Fruit fly (Drosophila melanogaster) whole organism, adult: Measurements from ENCODE around the gene CG12590.

ENCODE experiments used
- CG11617 ChIP-seq: fragments of 200-800 bp; sonication (Bioruptor generic); optimal IDR thresholded peaks from 2 replicates; lab custom pipeline; 2017; ENCODE audit warnings: mild to moderate bottlenecking, missing biosample characterization, missing genetic modification reagents, missing genetic modification characterization
- CG12768 ChIP-seq: fragments of 200-800 bp; sonication (Bioruptor generic); optimal IDR thresholded peaks from 2 replicates; lab custom pipeline; 2017; ENCODE audit warnings: missing biosample characterization, missing genetic modification characterization, mild to moderate bottlenecking, moderate library complexity, missing genetic modification reagents
- CG14711 ChIP-seq: fragments of 200-800 bp; sonication (Bioruptor generic); optimal IDR thresholded peaks from 2 replicates; lab custom pipeline; 2018; ENCODE audit warnings: missing biosample characterization, mild to moderate bottlenecking, missing genetic modification characterization, moderate library complexity
- CG1620 ChIP-seq: fragments of 200-800 bp; sonication (Bioruptor generic); optimal IDR thresholded peaks from 2 replicates; lab custom pipeline; 2016; ENCODE audit warnings: missing biosample characterization, missing genetic modification characterization
- CG33017 ChIP-seq: fragments of 200-800 bp; sonication (Bioruptor generic); optimal IDR thresholded peaks from 2 replicates; lab custom pipeline; 2018; ENCODE audit warnings: missing biosample characterization, mild to moderate bottlenecking, missing genetic modification characterization, moderate library complexity
- CG5204 ChIP-seq: fragments of 200-800 bp; sonication (Bioruptor generic); optimal IDR thresholded peaks from 2 replicates; lab custom pipeline; 2016; ENCODE audit warnings: missing biosample characterization, missing genetic modification characterization
- CG7045 ChIP-seq: fragments of 200-800 bp; sonication (Bioruptor generic); optimal IDR thresholded peaks from 2 replicates; lab custom pipeline; 2017; ENCODE audit warnings: missing biosample characterization, mild to moderate bottlenecking, missing genetic modification characterization
- CG7101 ChIP-seq: fragments of 200-800 bp; sonication (Bioruptor generic); optimal IDR thresholded peaks from 2 replicates; lab custom pipeline; 2018; ENCODE audit warnings: missing biosample characterization, mild to moderate bottlenecking, missing genetic modification characterization, moderate library complexity
- Clk ChIP-seq: fragments of 200-800 bp; sonication (Bioruptor generic); optimal IDR thresholded peaks from 2 replicates; lab custom pipeline; 2017; ENCODE audit warnings: missing biosample characterization, missing genetic modification characterization
- Crg-1 ChIP-seq: fragments of 200-800 bp; sonication (Bioruptor generic); optimal IDR thresholded peaks from 2 replicates; lab custom pipeline; 2016; ENCODE audit warnings: missing biosample characterization, missing genetic modification characterization
- Hr96 ChIP-seq: fragments of 200-800 bp; sonication (Bioruptor generic); optimal IDR thresholded peaks from 2 replicates; lab custom pipeline; 2016; ENCODE audit warnings: missing biosample characterization, missing genetic modification characterization
- Mnt ChIP-seq: fragments of 200-800 bp; sonication (Bioruptor generic); optimal IDR thresholded peaks from 2 replicates; lab custom pipeline; 2016; ENCODE audit warnings: missing biosample characterization, mild to moderate bottlenecking, missing genetic modification characterization
- bab1 ChIP-seq: fragments of 200-800 bp; sonication (Bioruptor generic); optimal IDR thresholded peaks from 3 replicates; lab custom pipeline; 2019; ENCODE audit warnings: missing biosample characterization, mild to moderate bottlenecking, missing genetic modification characterization, moderate library complexity
- cic ChIP-seq: fragments of 200-800 bp; sonication (Bioruptor generic); optimal IDR thresholded peaks from 2 replicates; lab custom pipeline; 2017; ENCODE audit warnings: missing biosample characterization, mild to moderate bottlenecking, missing genetic modification characterization, moderate library complexity
- cnc ChIP-seq, 2 experiments: fragments of >200 bp; optimal IDR thresholded peaks; 2 replicates each; lab custom pipeline; 2017
- kay ChIP-seq: fragments of 200-800 bp; sonication (Bioruptor generic); peaks from one replicate; lab custom pipeline; 2016; ENCODE audit warnings: missing biosample characterization, missing genetic modification characterization, borderline replicate concordance
- ovo ChIP-seq: fragments of 200-800 bp; sonication (Bioruptor generic); optimal IDR thresholded peaks from 2 replicates; lab custom pipeline; 2016; ENCODE audit warnings: missing biosample characterization, missing genetic modification characterization
- pad ChIP-seq: fragments of 200-800 bp; sonication (Bioruptor generic); optimal IDR thresholded peaks from 3 replicates; lab custom pipeline; 2017; ENCODE audit warnings: missing biosample characterization, missing genetic modification characterization, mild to moderate bottlenecking, moderate library complexity, missing genetic modification reagents
- tj ChIP-seq: fragments of 200-800 bp; sonication (Bioruptor generic); optimal IDR thresholded peaks from 3 replicates; lab custom pipeline; 2017; ENCODE audit warnings: missing biosample characterization, mild to moderate bottlenecking, missing genetic modification characterization, moderate library complexity
- toe ChIP-seq: fragments of 200-800 bp; sonication (Bioruptor generic); optimal IDR thresholded peaks from 2 replicates; lab custom pipeline; 2016; ENCODE audit warnings: missing biosample characterization, missing genetic modification characterization

CG12590 gene

dm6 chr3R:5207277-5208114 lies 48.1 kb downstream of the CG12590 start:
- no peak for TF ChIP-seq tj
- TF ChIP-seq CG33017 (tag; lab: Kevin White, UChicago): no peak
- TF ChIP-seq cnc (optimal IDR thresholded peaks at IDR 0.05; lab: Kevin White, UChicago): no peak
- TF ChIP-seq Clk (GFP tag; lab: Kevin White, UChicago): no peak
- no peak for TF ChIP-seq pad (GFP tag; lab: Kevin White, UChicago)
- no peak for TF ChIP-seq kay (GFP tag; lab: Kevin White, UChicago)
- TF ChIP-seq CG1620 (GFP tag; lab: Kevin White, UChicago): no peak
- TF ChIP-seq CG11617 (GFP tag; lab: Kevin White, UChicago): no peak
- TF ChIP-seq ovo (GFP tag; lab: Kevin White, UChicago): no peak
- TF ChIP-seq Crg-1 (GFP tag; lab: Kevin White, UChicago): no peak
- no peak for TF ChIP-seq CG14711 (tag; lab: Kevin White, UChicago)
- no peak for TF ChIP-seq CG7101 (tag; lab: Kevin White, UChicago)
- TF ChIP-seq Hr96 (GFP tag; lab: Kevin White, UChicago): no peak
- no peak for TF ChIP-seq bab1 (GFP tag; lab: Kevin White, UChicago)
- TF ChIP-seq CG5204 (GFP tag; lab: Kevin White, UChicago): no peak
- no peak for TF ChIP-seq cic (GFP tag; lab: Kevin White, UChicago)
- TF ChIP-seq CG12768 (GFP tag; lab: Kevin White, UChicago): no peak

- TF ChIP-seq CG7101 (tag; lab: Kevin White, UChicago): no peak
- TF ChIP-seq Hr96 (GFP tag; lab: Kevin White, UChicago): no peak
- TF ChIP-seq bab1 (GFP tag; lab: Kevin White, UChicago): no peak
- TF ChIP-seq CG7045: no peak
- TF ChIP-seq CG14711 (tag; lab: Kevin White, UChicago): no peak
- TF ChIP-seq Crg-1 (GFP tag; lab: Kevin White, UChicago): no peak
- no peak for TF ChIP-seq tj
- no peak for TF ChIP-seq CG11617 (GFP tag; lab: Kevin White, UChicago)
- TF ChIP-seq ovo (GFP tag; lab: Kevin White, UChicago): no peak
- TF ChIP-seq CG5204 (GFP tag; lab: Kevin White, UChicago): no peak
- TF ChIP-seq kay (GFP tag; lab: Kevin White, UChicago): no peak
- no peak for TF ChIP-seq Mnt (GFP tag; lab: Kevin White, UChicago)
- no peak for TF ChIP-seq CG1620 (GFP tag; lab: Kevin White, UChicago)
- TF ChIP-seq CG33017 (tag; lab: Kevin White, UChicago): no peak
- TF ChIP-seq CG12768 (GFP tag; lab: Kevin White, UChicago): no peak
- no peak for TF ChIP-seq Clk (GFP tag; lab: Kevin White, UChicago)
- TF ChIP-seq pad (GFP tag; lab: Kevin White, UChicago): no peak
- TF ChIP-seq toe (GFP tag; lab: Kevin White, UChicago): no peak
- no peak for TF ChIP-seq cnc (optimal IDR thresholded peaks at IDR 0.05; lab: Kevin White, UChicago)
- no peak for TF ChIP-seq cic (GFP tag; lab: Kevin White, UChicago)
These were observed 48.6 kb downstream of the CG12590 start for dm6 chr3R:5208115-5208365.

- peak; percentile 28 for TF ChIP-seq Hr96 (GFP tag; lab: Kevin White, UChicago)
- peak; percentile 83 for TF ChIP-seq CG7045
- peak; percentile 2 for TF ChIP-seq CG11617 (GFP tag; lab: Kevin White, UChicago)
- no peak for TF ChIP-seq ovo (GFP tag; lab: Kevin White, UChicago)
- TF ChIP-seq kay (GFP tag; lab: Kevin White, UChicago): no peak
- TF ChIP-seq pad (GFP tag; lab: Kevin White, UChicago): peak; percentile 27
- peak; percentile 12 for TF ChIP-seq Mnt (GFP tag; lab: Kevin White, UChicago)
- TF ChIP-seq toe (GFP tag; lab: Kevin White, UChicago): peak; percentile 41
- peak; percentile 14 for TF ChIP-seq Clk (GFP tag; lab: Kevin White, UChicago)
- peak; percentile 74 for TF ChIP-seq CG7101 (tag; lab: Kevin White, UChicago)
- TF ChIP-seq CG14711 (tag; lab: Kevin White, UChicago): peak; percentile 72
- peak; percentile 58 for TF ChIP-seq bab1 (GFP tag; lab: Kevin White, UChicago)
- no peak for TF ChIP-seq CG1620 (GFP tag; lab: Kevin White, UChicago)
- TF ChIP-seq cnc (optimal IDR thresholded peaks at IDR 0.05; lab: Kevin White, UChicago): no peak
- TF ChIP-seq Crg-1 (GFP tag; lab: Kevin White, UChicago): peak; percentile 44
- peak; percentile 2 for TF ChIP-seq tj
- TF ChIP-seq cic (GFP tag; lab: Kevin White, UChicago): peak; percentile 54
- peak; percentile 67 for TF ChIP-seq CG5204 (GFP tag; lab: Kevin White, UChicago)
- peak; percentile 90 for TF ChIP-seq CG33017 (tag; lab: Kevin White, UChicago)
- peak; percentile 86 for TF ChIP-seq CG12768 (GFP tag; lab: Kevin White, UChicago)
These were observed 50.1 kb downstream of the CG12590 start for dm6 chr3R:5209481-5209880.
